Fruit fly (Drosophila melanogaster): ENCODE data around the gene Sfp84E.

DNA sequence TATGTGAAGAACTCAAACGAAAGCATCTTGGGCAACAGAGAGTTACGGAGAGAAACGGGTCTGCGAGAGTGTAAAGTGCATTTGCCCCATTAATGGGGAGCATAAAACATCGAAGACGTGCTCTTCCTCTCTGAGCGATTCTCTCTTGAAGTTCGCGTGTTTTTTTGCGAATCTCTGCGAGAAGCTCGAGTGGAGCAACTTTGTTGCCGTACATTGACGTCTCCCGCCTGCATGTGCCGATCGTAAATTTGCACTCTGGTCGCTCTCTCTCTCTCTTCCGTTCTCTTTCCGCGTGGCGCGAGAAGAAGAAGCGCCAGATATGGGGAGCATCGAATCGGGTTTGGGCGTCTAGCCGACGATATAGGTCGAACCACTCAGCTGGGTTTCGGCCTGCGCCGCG, 12.3 kb downstream of the Sfp84E start:
- TF ChIP-seq psq (optimal IDR thresholded peaks at IDR 0.05) (no peak), usp (GFP tag; optimal IDR thresholded peaks at IDR 0.05) (no peak)

Data from whole organism.